Fruit fly (Drosophila melanogaster): ENCODE data around the gene Jon66Ci.

DNA sequence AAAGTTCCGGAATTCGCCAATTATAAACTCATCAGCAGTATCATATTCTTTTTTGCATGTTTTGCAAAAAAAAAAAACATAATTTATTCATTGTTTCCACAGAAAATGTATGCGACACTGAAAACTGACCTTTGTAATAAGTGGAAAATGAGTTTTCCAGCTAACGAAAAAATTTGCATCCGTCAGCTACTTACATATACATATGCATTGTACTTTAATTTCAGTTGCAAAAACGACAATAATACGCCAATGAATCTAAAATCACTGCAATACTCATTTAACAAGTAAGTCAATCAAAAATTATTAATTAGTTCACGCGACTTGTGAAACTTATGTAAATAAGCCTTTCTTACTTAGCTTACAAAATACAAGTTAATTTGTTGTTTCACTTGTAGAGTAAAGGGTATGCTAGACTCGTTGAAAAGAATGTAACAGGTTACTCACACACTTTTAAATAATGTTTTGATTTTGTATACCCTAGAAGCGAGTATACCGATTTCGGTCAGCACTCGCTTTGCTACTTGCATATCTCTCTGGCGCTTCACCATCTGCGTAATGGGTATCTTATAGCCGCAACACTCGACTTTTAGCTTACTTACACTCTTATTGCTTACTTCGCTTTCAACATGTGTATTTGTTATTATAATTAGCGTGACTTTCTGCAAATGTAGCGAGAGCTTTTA, 7.6 kb downstream of the Jon66Ci start:
- TF ChIP-seq psq (optimal IDR thresholded peaks at IDR 0.05) (no peak), CG8478 (optimal IDR thresholded peaks at IDR 0.05) (no peak), Dll (optimal IDR thresholded peaks at IDR 0.05) (no peak), usp (GFP tag; optimal IDR thresholded peaks at IDR 0.05) (no peak), EcR (GFP tag; optimal IDR thresholded peaks at IDR 0.05) (no peak)

Measured in whole organism.